Worm (Caenorhabditis elegans): ENCODE data around the gene mrpl-44.

mrpl-44 gene

DNA sequence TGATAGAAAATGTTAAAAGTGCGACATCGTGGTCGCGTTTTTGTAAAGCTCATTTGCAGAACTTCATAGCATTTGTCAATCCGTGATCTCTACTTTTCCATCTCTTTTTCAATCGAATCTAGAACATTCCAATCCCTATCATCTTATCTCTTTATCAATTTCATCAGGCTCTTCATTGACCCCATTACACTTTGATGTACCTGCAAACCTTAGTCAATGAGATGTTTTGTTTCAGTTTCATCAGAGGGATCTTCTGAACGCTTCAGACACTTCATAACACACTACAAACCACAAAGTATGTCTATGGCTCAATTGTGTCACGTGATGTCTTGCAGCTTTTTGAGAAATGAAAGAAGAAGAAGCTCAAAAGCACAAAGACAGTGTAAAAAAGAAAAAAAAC lies 6.1 kb downstream of the mrpl-44 start:
- TF ChIP-seq unc-62 (GFP tag; optimal IDR thresholded peaks at IDR 0.05), result peak; percentile 54
- TF ChIP-seq bed-3 (GFP tag; optimal IDR thresholded peaks at IDR 0.05), result no peak
- peak; percentile 55 for TF ChIP-seq unc-120 (tag; optimal IDR thresholded peaks at IDR 0.05; ENCODE audit: poor library complexity, severe bottlenecking)

DNA sequence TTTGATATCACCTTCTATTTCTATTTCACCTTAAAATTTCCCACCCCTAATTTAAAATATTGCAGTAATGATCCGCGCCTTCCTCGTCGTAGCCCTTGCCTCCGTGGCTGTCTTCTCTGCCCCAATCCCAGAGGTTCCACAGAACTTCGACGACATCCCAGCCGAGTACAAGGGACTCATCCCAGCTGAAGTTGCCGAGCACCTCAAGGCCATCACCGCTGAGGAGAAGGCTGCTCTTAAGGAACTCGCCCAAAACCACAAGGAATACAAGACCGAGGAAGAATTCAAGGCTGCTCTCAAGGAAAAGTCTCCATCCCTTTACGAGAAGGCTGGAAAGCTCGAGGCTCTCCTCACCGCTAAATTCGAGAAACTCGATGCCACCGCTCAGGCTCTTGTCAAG lies 7.4 kb downstream of the mrpl-44 start, which contains the start of gene far-2:
Gene far-2 (plus strand): TSS at position 66 of the 400 bp plus-strand sequence.
- TF ChIP-seq ces-1 (GFP tag; optimal IDR thresholded peaks at IDR 0.05), result no peak
- no peak for TF ChIP-seq ceh-43 (GFP tag; optimal IDR thresholded peaks at IDR 0.05)
- TF ChIP-seq tbx-8 (GFP tag; optimal IDR thresholded peaks at IDR 0.05), result no peak
- TF ChIP-seq sem-2 (GFP tag; optimal IDR thresholded peaks at IDR 0.05), result no peak
- TF ChIP-seq flh-1 (GFP tag; optimal IDR thresholded peaks at IDR 0.05), result no peak
- no peak for TF ChIP-seq unc-120 (tag; optimal IDR thresholded peaks at IDR 0.05; ENCODE audit: poor library complexity, severe bottlenecking)
- no peak for TF ChIP-seq mep-1 (tag; optimal IDR thresholded peaks at IDR 0.05)
- TF ChIP-seq mls-2 (tag; optimal IDR thresholded peaks at IDR 0.05), result no peak
- TF ChIP-seq bed-3 (GFP tag; optimal IDR thresholded peaks at IDR 0.05), result no peak
- no peak for TF ChIP-seq ceh-83 (GFP tag; optimal IDR thresholded peaks at IDR 0.05)
- TF ChIP-seq mab-5 (tag; optimal IDR thresholded peaks at IDR 0.05), result no peak
- TF ChIP-seq blmp-1 (tag; optimal IDR thresholded peaks at IDR 0.05), result no peak
- TF ChIP-seq snpc-4 (tag; optimal IDR thresholded peaks at IDR 0.05), result no peak
- no peak for TF ChIP-seq M03D4.4 (tag; optimal IDR thresholded peaks at IDR 0.05)
- TF ChIP-seq unc-39 (tag; optimal IDR thresholded peaks at IDR 0.05), result no peak
- TF ChIP-seq lin-13 (tag; optimal IDR thresholded peaks at IDR 0.05), result no peak

DNA sequence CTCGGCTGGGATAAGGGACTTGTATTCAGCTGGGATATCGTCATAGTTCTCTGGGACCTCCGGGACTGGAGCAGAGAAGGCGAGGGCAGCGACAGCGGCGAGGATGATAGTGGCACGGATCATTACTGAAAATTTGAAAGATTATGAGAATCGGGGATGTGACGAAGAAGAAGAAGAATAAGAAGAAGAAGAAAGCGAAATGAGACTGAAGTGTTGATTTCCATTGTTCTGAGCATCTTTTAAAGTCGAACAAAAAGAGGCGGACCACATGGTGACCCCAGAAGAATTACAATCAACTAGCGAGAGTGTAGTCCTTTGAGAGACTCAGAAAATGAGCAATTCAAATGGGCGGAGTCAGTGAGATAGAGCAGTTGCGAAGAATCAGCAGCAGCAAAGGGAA lies 8.1 kb downstream of the mrpl-44 start, which contains the start of gene far-1:
Gene far-1 (minus strand): TSS at position 125 of the 400 bp plus-strand sequence.
- TF ChIP-seq zip-8 (tag; optimal IDR thresholded peaks at IDR 0.05) (no peak), drap-1 (GFP tag; optimal IDR thresholded peaks at IDR 0.05) (no peak), M03D4.4 (tag; optimal IDR thresholded peaks at IDR 0.05) (peak; percentile 8), unc-62 (GFP tag; optimal IDR thresholded peaks at IDR 0.05) (peak; percentile 58), elt-1 (tag; optimal IDR thresholded peaks at IDR 0.05; ENCODE audit: borderline replicate concordance, insufficient read depth) (no peak), nhr-237 (tag; optimal IDR thresholded peaks at IDR 0.05) (no peak), unc-120 (tag; optimal IDR thresholded peaks at IDR 0.05; ENCODE audit: poor library complexity, severe bottlenecking) (peak; percentile 63), nhr-76 (tag; optimal IDR thresholded peaks at IDR 0.05) (no peak), nhr-28 (tag; optimal IDR thresholded peaks at IDR 0.05) (no peak), tbx-8 (GFP tag; optimal IDR thresholded peaks at IDR 0.05) (no peak), ces-1 (GFP tag; optimal IDR thresholded peaks at IDR 0.05) (no peak), nhr-2 (tag; optimal IDR thresholded peaks at IDR 0.05) (no peak), hlh-1 (tag; optimal IDR thresholded peaks at IDR 0.05) (peak; percentile 57), lin-32 (GFP tag; optimal IDR thresholded peaks at IDR 0.05) (no peak), mab-5 (tag; optimal IDR thresholded peaks at IDR 0.05) (no peak), flh-1 (GFP tag; optimal IDR thresholded peaks at IDR 0.05) (no peak), bed-3 (GFP tag; optimal IDR thresholded peaks at IDR 0.05) (no peak), lsy-2 (tag; optimal IDR thresholded peaks at IDR 0.05) (no peak), snpc-4 (tag; optimal IDR thresholded peaks at IDR 0.05) (no peak), blmp-1 (tag; optimal IDR thresholded peaks at IDR 0.05) (no peak), ceh-43 (GFP tag; optimal IDR thresholded peaks at IDR 0.05) (no peak), sem-2 (GFP tag; optimal IDR thresholded peaks at IDR 0.05) (no peak)

DNA sequence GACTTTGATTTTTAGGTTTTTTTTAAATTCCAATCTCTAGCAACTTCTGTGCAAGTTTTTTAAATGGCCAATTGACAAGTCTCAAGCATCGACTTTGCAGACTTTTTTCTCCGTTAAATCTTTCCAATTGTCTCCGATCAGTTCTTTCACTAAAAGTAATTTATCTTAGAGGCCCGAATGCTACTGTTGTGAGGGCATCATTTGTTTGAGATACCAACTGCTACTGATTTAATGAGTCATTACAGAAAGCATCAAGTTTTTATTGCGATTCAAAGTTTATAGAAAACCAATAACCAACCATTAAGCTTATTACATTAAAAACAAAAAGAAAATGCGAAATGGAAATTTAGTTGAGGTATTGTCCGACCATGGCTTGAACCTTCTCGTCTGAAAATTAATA lies 9.0 kb downstream of the mrpl-44 start:
- no peak for TF ChIP-seq ceh-39 (tag; optimal IDR thresholded peaks at IDR 0.05)
- TF ChIP-seq mls-2 (tag; optimal IDR thresholded peaks at IDR 0.05), result peak; percentile 2

DNA sequence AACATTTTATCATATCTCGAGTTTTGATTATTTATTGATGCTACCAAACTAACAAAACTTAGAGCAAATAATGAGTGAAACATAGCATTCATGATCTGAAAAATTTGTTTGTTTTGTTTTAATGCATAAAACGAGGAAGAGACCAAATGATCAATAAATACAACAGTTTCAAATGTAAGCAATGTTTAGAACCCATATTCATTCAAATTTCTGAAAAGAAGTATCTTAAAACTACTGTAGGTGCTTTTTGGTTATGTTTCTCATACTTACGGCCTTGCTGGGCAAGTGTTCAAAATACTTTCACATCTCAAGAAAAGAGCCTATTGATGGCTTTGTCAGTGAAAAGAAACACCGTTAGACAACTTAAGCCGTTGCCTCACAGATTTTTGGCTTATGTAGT lies 11.5 kb downstream of the mrpl-44 start, which contains the start of gene F02A9.1:
Gene F02A9.1 (minus strand): TSS at position 101 of the 400 bp plus-strand sequence.
- TF ChIP-seq sptf-1 (tag; optimal IDR thresholded peaks at IDR 0.05), result no peak
- no peak for TF ChIP-seq nhr-237 (tag; optimal IDR thresholded peaks at IDR 0.05)
- no peak for TF ChIP-seq sem-2 (GFP tag; optimal IDR thresholded peaks at IDR 0.05)
- TF ChIP-seq ztf-11 (tag; optimal IDR thresholded peaks at IDR 0.05), result no peak
- no peak for TF ChIP-seq mab-5 (tag; optimal IDR thresholded peaks at IDR 0.05)
- TF ChIP-seq bed-3 (GFP tag; optimal IDR thresholded peaks at IDR 0.05), result no peak
- TF ChIP-seq unc-120 (tag; optimal IDR thresholded peaks at IDR 0.05; ENCODE audit: poor library complexity, severe bottlenecking), result no peak
- no peak for TF ChIP-seq mls-2 (tag; optimal IDR thresholded peaks at IDR 0.05)
- TF ChIP-seq unc-39 (tag; optimal IDR thresholded peaks at IDR 0.05), result no peak
- no peak for TF ChIP-seq mep-1 (tag; optimal IDR thresholded peaks at IDR 0.05)
- no peak for TF ChIP-seq tbx-8 (GFP tag; optimal IDR thresholded peaks at IDR 0.05)
- TF ChIP-seq ceh-43 (GFP tag; optimal IDR thresholded peaks at IDR 0.05), result no peak
